Fruit fly (Drosophila melanogaster): ENCODE results near the gene Txl.

DNA sequence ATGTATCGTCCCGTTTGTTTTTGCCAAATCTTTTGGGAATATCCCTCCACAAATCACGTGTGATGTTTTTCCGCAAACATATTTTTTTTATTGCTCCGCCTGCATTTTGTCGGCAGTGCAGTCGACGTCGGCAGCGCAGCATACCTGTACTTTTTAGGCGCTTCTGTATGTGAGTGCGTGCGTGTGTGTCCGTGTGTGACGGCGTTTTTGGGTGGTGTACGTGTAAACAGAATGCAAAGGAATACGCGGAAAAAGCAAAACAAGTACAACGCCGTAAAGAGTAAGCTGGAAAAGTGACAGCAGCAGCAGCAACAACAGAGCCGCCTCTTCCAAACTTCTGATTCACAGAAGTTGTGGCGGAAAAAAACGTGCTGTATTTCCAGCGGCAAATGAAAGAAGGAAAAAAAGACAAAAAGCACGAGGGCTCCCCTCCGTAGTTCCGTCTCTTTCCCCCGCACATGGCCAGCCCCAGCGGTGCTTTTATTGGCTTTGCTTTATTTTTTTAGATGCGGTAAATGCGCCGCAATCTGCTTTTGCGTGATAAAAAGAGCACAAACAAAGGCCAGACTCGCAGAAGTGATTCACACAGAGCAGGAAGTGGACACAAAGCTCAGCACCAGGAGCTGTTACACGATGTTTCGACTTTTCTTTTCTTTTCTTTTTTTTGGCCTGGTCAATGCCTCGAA is 4.6 kb downstream of the Txl start:
- TF ChIP-seq CG8478 (optimal IDR thresholded peaks at IDR 0.05) (no peak), CTCF (optimal IDR thresholded peaks at IDR 0.05) (no peak)
